Worm (Caenorhabditis elegans): ENCODE measurements around the gene iff-1.

- no peak for TF ChIP-seq nhr-12 (tag; optimal IDR thresholded peaks at IDR 0.05)
- TF ChIP-seq unc-62 (GFP tag; optimal IDR thresholded peaks at IDR 0.05), result no peak
- no peak for TF ChIP-seq drap-1 (GFP tag; optimal IDR thresholded peaks at IDR 0.05)
- TF ChIP-seq ztf-11 (tag; optimal IDR thresholded peaks at IDR 0.05), result no peak
- no peak for TF ChIP-seq lin-13 (tag; optimal IDR thresholded peaks at IDR 0.05)
Observed at ce11 chrIII:9713862-9714261, 33.1 kb downstream of the iff-1 start, which contains the start of gene ncx-6.

Data from whole organism, mixed stage, embryonic.